Worm (Caenorhabditis elegans) whole organism, L4 larva: ENCODE results near the gene slcf-2.

ENCODE experiments used
- F26F4.8 ChIP-seq: fragments of 200-800 bp; sonication (Bioruptor generic); conservative IDR thresholded peaks from 2 replicates; pipeline ENCODE4 v1.3.6; 2022; ENCODE audit warnings: missing genetic modification characterization, missing compliant biosample characterization
- F37D6.2 ChIP-seq: sonication (generic microtip); optimal IDR thresholded peaks from 2 replicates; lab custom pipeline; 2016; ENCODE audit warnings: mild to moderate bottlenecking, missing genetic modification characterization, missing compliant biosample characterization
- F44E2.7 ChIP-seq: fragments of 200-800 bp; sonication (Bioruptor generic); IDR thresholded peaks from 2 replicates; pipeline ENCODE4 v2.1.2; 2022; ENCODE audit warnings: missing genetic modification characterization, missing compliant biosample characterization
- T20F7.1 ChIP-seq: fragments of 200-800 bp; sonication (Bioruptor generic); optimal IDR thresholded peaks from 2 replicates; lab custom pipeline; 2018; ENCODE audit warnings: mild to moderate bottlenecking, missing genetic modification characterization, missing compliant biosample characterization
- Y48G9A.11 ChIP-seq: fragments of 200-800 bp; sonication (Bioruptor generic); IDR thresholded peaks from 2 replicates; pipeline ENCODE4 v1.3.6; 2022; ENCODE audit warnings: missing genetic modification reagents, missing genetic modification characterization, missing compliant biosample characterization
- Y5F2A.4 ChIP-seq: fragments of 200-800 bp; sonication (Bioruptor generic); optimal IDR thresholded peaks from 2 replicates; lab custom pipeline; 2018; ENCODE audit warnings: mild to moderate bottlenecking, missing genetic modification characterization, missing compliant biosample characterization
- ZK337.2 ChIP-seq: fragments of 200-800 bp; sonication (Bioruptor generic); IDR thresholded peaks from 2 replicates; pipeline ENCODE4 v1.3.6; 2022; ENCODE audit warnings: missing genetic modification reagents, missing genetic modification characterization, missing compliant biosample characterization
- arid-1 ChIP-seq: fragments of 200-800 bp; sonication (Bioruptor generic); conservative IDR thresholded peaks from 2 replicates; pipeline ENCODE4 v1.3.6; 2022; ENCODE audit warnings: missing genetic modification reagents, missing genetic modification characterization, missing compliant biosample characterization
- attf-4 ChIP-seq: sonication (generic microtip); optimal IDR thresholded peaks from 3 replicates; lab custom pipeline; 2017; ENCODE audit warnings: missing biosample characterization, missing genetic modification characterization
- ceh-28 ChIP-seq: fragments of 150-350 bp; optimal IDR thresholded peaks from 2 replicates; lab custom pipeline; 2014; ENCODE audit warnings: missing biosample characterization, missing genetic modification reagents, missing genetic modification characterization
- dmd-6 ChIP-seq: fragments of 200-800 bp; sonication (Bioruptor generic); IDR thresholded peaks from 2 replicates; pipeline ENCODE4 v1.3.6; 2022; ENCODE audit warnings: missing genetic modification reagents, missing genetic modification characterization, missing compliant biosample characterization
- dmd-9 ChIP-seq: fragments of 200-800 bp; sonication (Bioruptor generic); IDR thresholded peaks from 2 replicates; pipeline ENCODE4 v1.3.6; 2022; ENCODE audit warnings: missing genetic modification reagents, missing genetic modification characterization, missing compliant biosample characterization
- dve-1 ChIP-seq: sonication (generic microtip); optimal IDR thresholded peaks from 2 replicates; lab custom pipeline; 2017; ENCODE audit warnings: antibody characterized with exemption, mild to moderate bottlenecking, missing genetic modification characterization, missing compliant biosample characterization; ENCODE audit not compliant: insufficient read depth
- fkh-10 ChIP-seq: fragments of 150-350 bp; optimal IDR thresholded peaks from 2 replicates; lab custom pipeline; 2014; ENCODE audit warnings: missing biosample characterization, missing genetic modification reagents, missing genetic modification characterization
- fos-1 ChIP-seq: fragments of 150-350 bp; optimal IDR thresholded peaks from 2 replicates; lab custom pipeline; 2014; ENCODE audit warnings: missing biosample characterization, missing genetic modification characterization
- gei-8 ChIP-seq: fragments of 200-800 bp; sonication (Bioruptor generic); optimal IDR thresholded peaks from 2 replicates; lab custom pipeline; 2018; ENCODE audit warnings: mild to moderate bottlenecking, missing genetic modification characterization, missing compliant biosample characterization
- hif-1 ChIP-seq, 2 experiments: sonication (generic microtip); optimal IDR thresholded peaks; 2 replicates each; lab custom pipeline; 2016 to 2017; ENCODE audit warnings: missing compliant biosample characterization in 2 of 2, missing genetic modification characterization in 2 of 2, missing genetic modification reagents in 2 of 2, missing genotype in 2 of 2, mild to moderate bottlenecking in 1 of 2
- hlh-11 ChIP-seq: fragments of 200-800 bp; sonication (Bioruptor generic); optimal IDR thresholded peaks from 2 replicates; lab custom pipeline; 2018; ENCODE audit warnings: mild to moderate bottlenecking, missing genetic modification characterization, missing compliant biosample characterization
- hlh-30 ChIP-seq: sonication (generic microtip); optimal IDR thresholded peaks from 2 replicates; lab custom pipeline; 2017; ENCODE audit warnings: antibody characterized with exemption, mild to moderate bottlenecking, missing genetic modification characterization, missing compliant biosample characterization; ENCODE audit not compliant: insufficient read depth
- lin-15B ChIP-seq: fragments of 150-350 bp; sonication (generic microtip); optimal IDR thresholded peaks from 3 replicates; lab custom pipeline; 2014; ENCODE audit warnings: missing biosample characterization, missing genetic modification characterization
- lin-38 ChIP-seq: fragments of 200-800 bp; sonication (Bioruptor generic); IDR thresholded peaks from 2 replicates; pipeline ENCODE4 v1.3.6; 2022; ENCODE audit warnings: missing genetic modification reagents, missing genetic modification characterization, missing compliant biosample characterization
- lin-39 ChIP-seq: fragments of 150-350 bp; optimal IDR thresholded peaks from 2 replicates; lab custom pipeline; 2014; ENCODE audit warnings: missing biosample characterization, missing genetic modification reagents, missing genetic modification characterization
- lir-3 ChIP-seq: sonication (generic microtip); optimal IDR thresholded peaks from 2 replicates; lab custom pipeline; 2016; ENCODE audit warnings: mild to moderate bottlenecking, missing genetic modification characterization, missing compliant biosample characterization
- madf-5 ChIP-seq, 2 experiments: fragments of 200-800 bp; sonication (Bioruptor generic); IDR thresholded peaks; 2 replicates each; pipeline ENCODE4 v1.3.6; 2022; ENCODE audit warnings: missing compliant biosample characterization in 2 of 2, missing genetic modification characterization in 2 of 2
- mdl-1 ChIP-seq, 2 experiments: fragments of 150-350 bp in 1 of 2; sonication (generic microtip) in 1 of 2; optimal IDR thresholded peaks; 2 replicates each; lab custom pipeline; 2014 to 2017; ENCODE audit warnings: missing biosample characterization in 2 of 2, missing genetic modification characterization in 2 of 2
- mdt-29 ChIP-seq: fragments of 200-800 bp; sonication (Bioruptor generic); IDR thresholded peaks from 2 replicates; pipeline ENCODE4 v1.3.6; 2022; ENCODE audit warnings: missing genetic modification reagents, missing genetic modification characterization, missing compliant biosample characterization
- mes-2 ChIP-seq: sonication (generic microtip); optimal IDR thresholded peaks from 2 replicates; lab custom pipeline; 2016; ENCODE audit warnings: missing genotype, mild to moderate bottlenecking, missing genetic modification characterization, missing compliant biosample characterization; ENCODE audit not compliant: poor library complexity, severe bottlenecking
- mxl-2 ChIP-seq: fragments of 200-800 bp; sonication (Bioruptor generic); conservative IDR thresholded peaks from 2 replicates; pipeline ENCODE4 v1.3.6; 2022; ENCODE audit warnings: missing genetic modification reagents, missing genetic modification characterization, missing compliant biosample characterization
- nhr-237 ChIP-seq: sonication (generic microtip); optimal IDR thresholded peaks from 2 replicates; lab custom pipeline; 2017; ENCODE audit warnings: missing biosample characterization, missing genetic modification characterization
- nhr-28 ChIP-seq: fragments of 150-350 bp; optimal IDR thresholded peaks from 2 replicates; lab custom pipeline; 2014; ENCODE audit warnings: missing biosample characterization, missing genetic modification characterization
- nhr-41 ChIP-seq: fragments of 200-800 bp; sonication (Bioruptor generic); IDR thresholded peaks from 2 replicates; pipeline ENCODE4 v1.3.6; 2022; ENCODE audit warnings: missing genetic modification reagents, missing genetic modification characterization, missing compliant biosample characterization
- nhr-42 ChIP-seq: fragments of 200-800 bp; sonication (Bioruptor generic); IDR thresholded peaks from 2 replicates; pipeline ENCODE4 v1.3.6; 2022; ENCODE audit warnings: missing genetic modification characterization, missing compliant biosample characterization
- nhr-76 ChIP-seq: fragments of 150-350 bp; optimal IDR thresholded peaks from 2 replicates; lab custom pipeline; 2014; ENCODE audit warnings: missing biosample characterization, missing genetic modification characterization
- nhr-77 ChIP-seq: fragments of 150-350 bp; optimal IDR thresholded peaks from 2 replicates; lab custom pipeline; 2014; ENCODE audit warnings: missing biosample characterization, missing genetic modification characterization
- pha-4 ChIP-seq, 2 experiments: fragments of 150-350 bp in 1 of 2; fragments of 200-800 bp in 1 of 2; sonication (Bioruptor generic) in 1 of 2; IDR thresholded peaks in 1 of 2; optimal IDR thresholded peaks in 1 of 2; 2 replicates each; pipeline versions ENCODE4 v1.3.6 to Lab custom; 2014 to 2022; ENCODE audit warnings: missing genetic modification characterization in 2 of 2, missing genetic modification reagents in 2 of 2, missing biosample characterization in 1 of 2, missing compliant biosample characterization in 1 of 2
- php-3 ChIP-seq: fragments of 200-800 bp; sonication (Bioruptor generic); IDR thresholded peaks from 2 replicates; pipeline ENCODE4 v1.3.6; 2022; ENCODE audit warnings: missing genetic modification reagents, missing genetic modification characterization, missing compliant biosample characterization
- rbr-2 ChIP-seq: sonication (generic microtip); optimal IDR thresholded peaks from 2 replicates; lab custom pipeline; 2016; ENCODE audit warnings: missing genotype, missing genetic modification characterization, missing compliant biosample characterization
- sdz-12 ChIP-seq: fragments of 200-800 bp; sonication (Bioruptor generic); optimal IDR thresholded peaks from 2 replicates; lab custom pipeline; 2018; ENCODE audit warnings: mild to moderate bottlenecking, missing genetic modification characterization, missing compliant biosample characterization
- snpc-1.2 ChIP-seq: fragments of 200-800 bp; sonication (Bioruptor generic); IDR thresholded peaks from 2 replicates; pipeline ENCODE4 v1.3.6; 2022; ENCODE audit warnings: missing genetic modification reagents, missing genetic modification characterization, missing compliant biosample characterization
- snpc-4 ChIP-seq: fragments of 150-350 bp; optimal IDR thresholded peaks from 2 replicates; lab custom pipeline; 2014; ENCODE audit warnings: missing biosample characterization, missing genetic modification characterization
- spr-1 ChIP-seq: sonication (generic microtip); optimal IDR thresholded peaks from 2 replicates; lab custom pipeline; 2016; ENCODE audit warnings: mild to moderate bottlenecking, missing genetic modification characterization, missing compliant biosample characterization
- tag-97 ChIP-seq: fragments of 200-800 bp; sonication (Bioruptor generic); IDR thresholded peaks from 2 replicates; pipeline ENCODE4 v1.3.6; 2022; ENCODE audit warnings: missing genetic modification characterization, missing compliant biosample characterization
- tra-1 ChIP-seq: fragments of 200-800 bp; sonication (Bioruptor generic); IDR thresholded peaks from 2 replicates; pipeline ENCODE4 v1.3.6; 2022; ENCODE audit warnings: missing genetic modification reagents, missing genetic modification characterization, missing compliant biosample characterization
- unc-62 ChIP-seq, 3 experiments: fragments of 150-350 bp in 1 of 3; sonication (generic microtip); optimal IDR thresholded peaks in 2 of 3; peaks in 1 of 3; 1 replicate in 1 of 3; 2 replicates in 2 of 3; lab custom pipeline; 2014 to 2017; ENCODE audit warnings: missing biosample characterization in 3 of 3, missing genetic modification characterization in 3 of 3, missing genetic modification reagents in 3 of 3, missing genotype in 1 of 3
- vab-7 ChIP-seq: fragments of 200-800 bp; sonication (Bioruptor generic); IDR thresholded peaks from 2 replicates; pipeline ENCODE4 v1.3.6; 2022; ENCODE audit warnings: missing genetic modification reagents, missing genetic modification characterization, missing compliant biosample characterization
- zag-1 ChIP-seq: fragments of 150-350 bp; optimal IDR thresholded peaks from 2 replicates; lab custom pipeline; 2014; ENCODE audit warnings: missing biosample characterization, missing genetic modification characterization
- zip-11 ChIP-seq: fragments of 200-800 bp; sonication (Bioruptor generic); IDR thresholded peaks from 2 replicates; pipeline ENCODE4 v1.3.6; 2022; ENCODE audit warnings: missing genetic modification characterization, missing compliant biosample characterization
- ztf-11 ChIP-seq: fragments of 150-350 bp; optimal IDR thresholded peaks from 2 replicates; lab custom pipeline; 2014; ENCODE audit warnings: missing biosample characterization, missing genetic modification characterization
- ztf-7 ChIP-seq: fragments of 150-350 bp; optimal IDR thresholded peaks from 2 replicates; lab custom pipeline; 2014; ENCODE audit warnings: missing biosample characterization, missing genetic modification characterization

Gene slcf-2

DNA sequence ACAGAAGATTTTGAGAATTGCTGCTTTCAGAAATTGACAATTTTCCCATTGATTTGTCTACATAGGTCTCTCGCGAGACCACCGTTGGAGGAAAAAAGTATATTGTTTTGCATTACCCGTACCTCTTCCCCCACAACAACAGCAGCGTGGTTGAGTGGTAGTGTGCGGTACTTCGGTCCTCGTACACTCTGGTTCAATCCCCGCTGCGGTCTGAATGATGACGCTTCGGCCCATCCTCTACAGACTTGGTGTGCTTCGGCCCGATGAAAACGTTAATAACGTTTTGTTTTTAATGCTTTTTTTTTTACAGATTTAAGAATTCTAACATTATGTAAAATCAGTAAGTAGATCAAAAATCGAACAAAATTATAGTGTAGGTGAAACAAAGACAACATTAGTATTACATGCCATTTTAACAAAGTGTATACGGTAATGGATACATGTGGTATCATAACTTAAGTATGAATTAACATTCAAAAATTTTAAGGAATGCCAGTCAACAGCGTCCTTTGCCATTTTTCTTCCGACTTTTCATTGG is 45.7 kb upstream of the slcf-2 start, which contains the start of gene ZK816.3 (continued):
- no peak for TF ChIP-seq nhr-237 (tag; lab: Kevin White, UChicago)
- TF ChIP-seq T20F7.1 (GFP tag; lab: Kevin White, UChicago): no peak
- no peak for TF ChIP-seq nhr-76 (tag; lab: Kevin White, UChicago)
- TF ChIP-seq Y48G9A.11 (GFP tag; lab: Robert Waterston, UW): no peak
- TF ChIP-seq tra-1 (GFP tag; lab: Robert Waterston, UW): peak; percentile 54; the same call in 1 of the 2 replicates
- TF ChIP-seq php-3 (GFP tag; lab: Robert Waterston, UW): no peak
- no peak for TF ChIP-seq snpc-4 (tag; lab: Kevin White, UChicago)
- TF ChIP-seq lin-15B (tag; lab: Kevin White, UChicago): no peak
- peak; percentile 45 for TF ChIP-seq dve-1
- TF ChIP-seq fos-1 (tag; lab: Kevin White, UChicago): no peak
- TF ChIP-seq nhr-41: no peak
- TF ChIP-seq nhr-28 (tag; lab: Kevin White, UChicago): no peak
- no peak for TF ChIP-seq ztf-11 (tag; lab: Kevin White, UChicago)
- TF ChIP-seq madf-5 (GFP tag; IDR thresholded peaks at IDR 0.05; lab: Robert Waterston, UW): 0 out of 4 replicates have a peak, but pooled peaks of 1 of the 2 experiments have one; percentile 15
- TF ChIP-seq pha-4 (GFP tag; IDR thresholded peaks at IDR 0.05; lab: Robert Waterston, UW): peak; percentile 80
- no peak for TF ChIP-seq pha-4 (tag; optimal IDR thresholded peaks at IDR 0.05; lab: Kevin White, UChicago)
- no peak for TF ChIP-seq attf-4
- TF ChIP-seq ztf-7: no peak
- TF ChIP-seq zip-11 (GFP tag; lab: Robert Waterston, UW): 0 out of 2 replicates have a peak, but pooled peaks have one; percentile 21
- TF ChIP-seq vab-7 (GFP tag; lab: Robert Waterston, UW): peak; percentile 73
- 0 out of 2 replicates have a peak, but pooled peaks have one; percentile 21 for TF ChIP-seq nhr-42 (GFP tag; lab: Robert Waterston, UW)
- TF ChIP-seq zag-1 (tag; lab: Kevin White, UChicago): no peak
- TF ChIP-seq lin-39 (tag; lab: Kevin White, UChicago): no peak
- peak; percentile 66 for TF ChIP-seq lin-38
- no peak for TF ChIP-seq ZK337.2
- peak; percentile 26 for TF ChIP-seq lir-3
- TF ChIP-seq nhr-77: no peak
- TF ChIP-seq gei-8 (GFP tag; lab: Kevin White, UChicago): no peak
- peak; percentile 68 for TF ChIP-seq snpc-1.2 (GFP tag; lab: Robert Waterston, UW)
- no peak for TF ChIP-seq spr-1 (tag; lab: Kevin White, UChicago)
- no peak for TF ChIP-seq sdz-12 (GFP tag; lab: Kevin White, UChicago)
- no peak for TF ChIP-seq hif-1 (tag; optimal IDR thresholded peaks at IDR 0.05; lab: Kevin White, UChicago)
- peak in 1 of 2 experiments; percentile 9 for TF ChIP-seq unc-62 (GFP tag; optimal IDR thresholded peaks at IDR 0.05 in 1 of 2; lab: Kevin White, UChicago)
- TF ChIP-seq unc-62 (tag; optimal IDR thresholded peaks at IDR 0.05; lab: Kevin White, UChicago): no peak
- TF ChIP-seq F37D6.2 (tag; lab: Kevin White, UChicago): no peak
- 0 out of 2 replicates have a peak, but pooled peaks have one; percentile 43 for TF ChIP-seq arid-1
- no peak for TF ChIP-seq mxl-2 (GFP tag; lab: Robert Waterston, UW)
- no peak for TF ChIP-seq F44E2.7 (GFP tag; lab: Robert Waterston, UW)
- TF ChIP-seq F26F4.8 (GFP tag; lab: Robert Waterston, UW): 0 out of 2 replicates have a peak, but pooled peaks have one; percentile 37
- no peak for TF ChIP-seq mdl-1 (tag; optimal IDR thresholded peaks at IDR 0.05; lab: Kevin White, UChicago)
- TF ChIP-seq ceh-28 (tag; lab: Kevin White, UChicago): no peak
- peak; percentile 41; the same call in 1 of the 2 replicates for TF ChIP-seq dmd-6 (GFP tag; lab: Robert Waterston, UW)
- TF ChIP-seq Y5F2A.4 (GFP tag; lab: Kevin White, UChicago): peak; percentile 5
- TF ChIP-seq rbr-2 (tag; lab: Kevin White, UChicago): peak; percentile 45
- no peak for TF ChIP-seq dmd-9 (GFP tag; lab: Robert Waterston, UW)
- TF ChIP-seq hlh-11: peak; percentile 21
- TF ChIP-seq fkh-10 (GFP tag; lab: Kevin White, UChicago): no peak
- peak; percentile 79 for TF ChIP-seq mes-2 (tag; lab: Kevin White, UChicago)
- TF ChIP-seq hlh-30 (tag; lab: Kevin White, UChicago): peak; percentile 13
- no peak for TF ChIP-seq mdt-29 (GFP tag; lab: Robert Waterston, UW)
- no peak for TF ChIP-seq tag-97 (GFP tag; lab: Robert Waterston, UW)
